Fruit fly (Drosophila melanogaster) whole organism, prepupa: ENCODE results near the gene CG34291.

Source experiments
- CG32006 ChIP-seq: fragments of 200-800 bp; sonication (Bioruptor generic); optimal IDR thresholded peaks from 3 replicates; lab custom pipeline; 2017; ENCODE audit warnings: missing biosample characterization, mild to moderate bottlenecking, missing genetic modification characterization
- Eip78C ChIP-seq: fragments of 200-800 bp; sonication (Bioruptor generic); peaks from one replicate; lab custom pipeline; 2016; ENCODE audit warnings: missing biosample characterization, missing genetic modification characterization

DNA sequence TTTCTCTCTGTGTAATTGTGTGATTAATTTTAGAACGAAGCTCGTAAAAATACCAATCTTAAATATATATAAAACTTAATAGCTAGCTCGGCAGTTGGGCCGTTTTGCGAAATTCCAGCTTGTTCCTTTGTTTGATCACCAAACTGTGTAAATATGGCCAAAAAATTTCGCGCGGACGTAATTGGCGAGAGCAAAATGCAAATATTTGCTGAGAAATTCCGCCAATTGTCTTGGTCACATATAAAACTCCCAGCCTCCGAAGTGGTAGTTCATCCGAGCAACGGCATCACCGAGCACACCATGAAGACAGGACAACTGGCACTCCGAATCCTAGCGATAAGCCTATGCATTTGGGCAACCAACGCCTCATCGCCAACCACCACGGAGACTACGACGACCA lies 31.0 kb upstream of the CG34291 start, which contains the start of gene CG14237:
- no peak for TF ChIP-seq Eip78C (GFP tag; lab: Kevin White, UChicago)
- no peak for TF ChIP-seq CG32006 (GFP tag; lab: Kevin White, UChicago)
